Fruit fly (Drosophila melanogaster) whole organism, embryonic: ENCODE results near the gene CG15625.

Experiments used
- Antp ChIP-seq: fragments of 200-800 bp; sonication (Bioruptor generic); optimal IDR thresholded peaks from 3 replicates; lab custom pipeline; 2016; ENCODE audit warnings: missing biosample characterization, missing genetic modification characterization
- BEAF-32 ChIP-seq: fragments of 200-800 bp; sonication (Bioruptor generic); optimal IDR thresholded peaks from 3 replicates; lab custom pipeline; 2017; ENCODE audit warnings: missing biosample characterization, missing genetic modification characterization, mild to moderate bottlenecking, moderate library complexity, missing genetic modification reagents
- CG10267 ChIP-seq: fragments of 200-800 bp; sonication (Bioruptor generic); optimal IDR thresholded peaks from 2 replicates; lab custom pipeline; 2018; ENCODE audit warnings: missing biosample characterization, mild to moderate bottlenecking, missing genetic modification characterization, moderate library complexity
- CG10274 ChIP-seq: fragments of 200-800 bp; sonication (Bioruptor generic); optimal IDR thresholded peaks from 3 replicates; lab custom pipeline; 2017; ENCODE audit warnings: missing biosample characterization, mild to moderate bottlenecking, missing genetic modification characterization
- CG10462 ChIP-seq: fragments of 200-800 bp; sonication (Bioruptor generic); optimal IDR thresholded peaks from 2 replicates; lab custom pipeline; 2016; ENCODE audit warnings: missing biosample characterization, missing genetic modification characterization
- CG12104 ChIP-seq: fragments of 200-800 bp; sonication (Bioruptor generic); optimal IDR thresholded peaks from 3 replicates; lab custom pipeline; 2016; ENCODE audit warnings: missing biosample characterization, missing genetic modification characterization
- CG12155 ChIP-seq: fragments of 200-800 bp; sonication (Bioruptor generic); optimal IDR thresholded peaks from 3 replicates; lab custom pipeline; 2016; ENCODE audit warnings: missing biosample characterization, missing genetic modification characterization
- CG12391 ChIP-seq: fragments of 200-800 bp; sonication (Bioruptor generic); optimal IDR thresholded peaks from 3 replicates; lab custom pipeline; 2018; ENCODE audit warnings: missing biosample characterization, mild to moderate bottlenecking, missing genetic modification characterization, moderate library complexity
- CG13424 ChIP-seq: fragments of 200-800 bp; sonication (Bioruptor generic); optimal IDR thresholded peaks from 2 replicates; lab custom pipeline; 2019; ENCODE audit warnings: missing biosample characterization, mild to moderate bottlenecking, missing genetic modification characterization, moderate library complexity
- CG13775 ChIP-seq: fragments of 200-800 bp; sonication (Bioruptor generic); optimal IDR thresholded peaks from 3 replicates; lab custom pipeline; 2017; ENCODE audit warnings: missing biosample characterization, mild to moderate bottlenecking, missing genetic modification characterization
- CG14860 ChIP-seq: fragments of 200-800 bp; sonication (Bioruptor generic); IDR thresholded peaks from 3 replicates; pipeline ENCODE4 v1.3.6; 2022; ENCODE audit warnings: missing biosample characterization, missing genetic modification characterization; ENCODE audit not compliant: partially characterized antibody
- CG16779 ChIP-seq: fragments of 200-800 bp; sonication (Bioruptor generic); IDR thresholded peaks from 2 replicates; pipeline ENCODE4 v1.3.6; 2022; ENCODE audit warnings: missing biosample characterization, missing genetic modification characterization
- CG16815 ChIP-seq: fragments of 200-800 bp; sonication (Bioruptor generic); optimal IDR thresholded peaks from 3 replicates; lab custom pipeline; 2017; ENCODE audit warnings: missing biosample characterization, mild to moderate bottlenecking, missing genetic modification characterization
- CG17361 ChIP-seq: fragments of 200-800 bp; sonication (Bioruptor generic); IDR thresholded peaks from 3 replicates; pipeline ENCODE4 v1.3.6; 2022; ENCODE audit warnings: missing biosample characterization, missing genetic modification characterization
- CG17568 ChIP-seq: fragments of 200-800 bp; sonication (Bioruptor generic); optimal IDR thresholded peaks from 2 replicates; lab custom pipeline; 2018; ENCODE audit warnings: missing biosample characterization, mild to moderate bottlenecking, missing genetic modification characterization, moderate library complexity
- CG18619 ChIP-seq: fragments of 200-800 bp; sonication (Bioruptor generic); optimal IDR thresholded peaks from 3 replicates; lab custom pipeline; 2017; ENCODE audit warnings: missing biosample characterization, mild to moderate bottlenecking, missing genetic modification characterization
- CG2678 ChIP-seq: fragments of 200-800 bp; sonication (Bioruptor generic); optimal IDR thresholded peaks from 3 replicates; lab custom pipeline; 2019; ENCODE audit warnings: missing biosample characterization, mild to moderate bottlenecking, missing genetic modification characterization, moderate library complexity
- CG30431 ChIP-seq: fragments of 200-800 bp; sonication (Bioruptor generic); optimal IDR thresholded peaks from 2 replicates; lab custom pipeline; 2017; ENCODE audit warnings: missing biosample characterization, missing genetic modification characterization
- CG33557 ChIP-seq: fragments of 200-800 bp; sonication (Bioruptor generic); optimal IDR thresholded peaks from 2 replicates; lab custom pipeline; 2019; ENCODE audit warnings: missing biosample characterization, mild to moderate bottlenecking, missing genetic modification characterization, moderate library complexity
- CG7745 ChIP-seq: fragments of 200-800 bp; sonication (Bioruptor generic); optimal IDR thresholded peaks from 2 replicates; lab custom pipeline; 2018; ENCODE audit warnings: missing biosample characterization, mild to moderate bottlenecking, missing genetic modification characterization, moderate library complexity
- CG8359 ChIP-seq: fragments of 200-800 bp; sonication (Bioruptor generic); optimal IDR thresholded peaks from 2 replicates; lab custom pipeline; 2017; ENCODE audit warnings: missing biosample characterization, mild to moderate bottlenecking, missing genetic modification characterization, borderline replicate concordance
- CG9609 ChIP-seq: fragments of 200-800 bp; sonication (Bioruptor generic); optimal IDR thresholded peaks from 3 replicates; lab custom pipeline; 2016; ENCODE audit warnings: missing biosample characterization, missing genetic modification characterization
- D19B ChIP-seq: fragments of 200-800 bp; sonication (Bioruptor generic); optimal IDR thresholded peaks from 2 replicates; lab custom pipeline; 2017; ENCODE audit warnings: missing biosample characterization, mild to moderate bottlenecking, missing genetic modification characterization
- ERR ChIP-seq: fragments of 200-800 bp; sonication (Bioruptor generic); optimal IDR thresholded peaks from 2 replicates; lab custom pipeline; 2016; ENCODE audit warnings: missing biosample characterization, missing genetic modification characterization
- Hr39 ChIP-seq: fragments of >200 bp; optimal IDR thresholded peaks from 2 replicates; lab custom pipeline; 2017
- Hr51 ChIP-seq, 2 experiments: fragments of 200-800 bp; sonication (Bioruptor generic); optimal IDR thresholded peaks; 2 replicates in 1 of 2; 3 replicates in 1 of 2; lab custom pipeline; 2016 to 2018; ENCODE audit warnings: missing biosample characterization in 2 of 2, missing genetic modification characterization in 2 of 2, mild to moderate bottlenecking in 1 of 2, moderate library complexity in 1 of 2
- Meics ChIP-seq: fragments of 200-800 bp; sonication (Bioruptor generic); optimal IDR thresholded peaks from 2 replicates; lab custom pipeline; 2017; ENCODE audit warnings: missing biosample characterization, mild to moderate bottlenecking, missing genetic modification characterization
- Sin3A ChIP-seq: fragments of >200 bp; optimal IDR thresholded peaks from 2 replicates; lab custom pipeline; 2018
- Six4 ChIP-seq: fragments of 200-800 bp; sonication (Bioruptor generic); optimal IDR thresholded peaks from 2 replicates; lab custom pipeline; 2016; ENCODE audit warnings: missing biosample characterization, missing genetic modification characterization
- Sox100B ChIP-seq: fragments of 200-800 bp; sonication (Bioruptor generic); optimal IDR thresholded peaks from 3 replicates; lab custom pipeline; 2018; ENCODE audit warnings: missing biosample characterization, mild to moderate bottlenecking, missing genetic modification characterization
- Stat92E ChIP-seq, 3 experiments: fragments of >200 bp in 2 of 3; fragments of 200-800 bp in 1 of 3; sonication (Bioruptor generic) in 1 of 3; optimal IDR thresholded peaks; 2 replicates each; lab custom pipeline; 2017 to 2019; ENCODE audit warnings: missing biosample characterization in 3 of 3, missing genetic modification characterization in 3 of 3, mild to moderate bottlenecking in 1 of 3, moderate library complexity in 1 of 3
- Taf1 ChIP-seq: fragments of 200-800 bp; sonication (Bioruptor generic); IDR thresholded peaks from 2 replicates; pipeline ENCODE4 v1.3.6; 2022; ENCODE audit warnings: missing biosample characterization, missing genetic modification characterization
- YL-1 ChIP-seq: fragments of 200-800 bp; sonication (Bioruptor generic); optimal IDR thresholded peaks from 3 replicates; lab custom pipeline; 2017; ENCODE audit warnings: missing biosample characterization, mild to moderate bottlenecking, missing genetic modification characterization
- ab ChIP-seq: fragments of 200-800 bp; sonication (Bioruptor generic); optimal IDR thresholded peaks from 2 replicates; lab custom pipeline; 2016; ENCODE audit warnings: missing biosample characterization, missing genetic modification characterization
- ash1 ChIP-seq: fragments of 200-800 bp; sonication (Bioruptor generic); optimal IDR thresholded peaks from 2 replicates; lab custom pipeline; 2018; ENCODE audit warnings: missing biosample characterization, mild to moderate bottlenecking, missing genetic modification characterization
- dan ChIP-seq: fragments of 200-800 bp; sonication (Bioruptor generic); IDR thresholded peaks from 2 replicates; pipeline ENCODE4 v1.3.6; 2022; ENCODE audit warnings: missing biosample characterization, missing genetic modification characterization
- dmrt11E ChIP-seq: fragments of 200-800 bp; sonication (Bioruptor generic); optimal IDR thresholded peaks from 3 replicates; lab custom pipeline; 2018; ENCODE audit warnings: missing biosample characterization, mild to moderate bottlenecking, missing genetic modification characterization, moderate library complexity
- fd3F ChIP-seq: fragments of 200-800 bp; sonication (Bioruptor generic); optimal IDR thresholded peaks from 2 replicates; lab custom pipeline; 2018; ENCODE audit warnings: missing biosample characterization, mild to moderate bottlenecking, missing genetic modification characterization, moderate library complexity
- gcm2 ChIP-seq: fragments of 200-800 bp; sonication (Bioruptor generic); optimal IDR thresholded peaks from 2 replicates; lab custom pipeline; 2016; ENCODE audit warnings: missing biosample characterization, missing genetic modification characterization
- hbn ChIP-seq: fragments of 200-800 bp; sonication (Bioruptor generic); IDR thresholded peaks from 2 replicates; pipeline ENCODE4 v1.3.6; 2022; ENCODE audit warnings: missing biosample characterization, missing genetic modification characterization; ENCODE audit not compliant: partially characterized antibody
- lbe ChIP-seq: fragments of 200-800 bp; sonication (Bioruptor generic); optimal IDR thresholded peaks from 2 replicates; lab custom pipeline; 2016; ENCODE audit warnings: missing biosample characterization, mild to moderate bottlenecking, missing genetic modification characterization
- nau ChIP-seq: fragments of 200-800 bp; sonication (Bioruptor generic); optimal IDR thresholded peaks from 3 replicates; lab custom pipeline; 2017; ENCODE audit warnings: missing biosample characterization, mild to moderate bottlenecking, missing genetic modification characterization, missing genetic modification reagents
- pb ChIP-seq: fragments of 200-800 bp; sonication (Bioruptor generic); optimal IDR thresholded peaks from 3 replicates; lab custom pipeline; 2016; ENCODE audit warnings: missing biosample characterization, missing genetic modification characterization
- rib ChIP-seq: fragments of 200-800 bp; sonication (Bioruptor generic); IDR thresholded peaks from 2 replicates; pipeline ENCODE4 v1.3.6; 2022; ENCODE audit warnings: missing biosample characterization, missing genetic modification characterization
- sens-2 ChIP-seq: fragments of 200-800 bp; sonication (Bioruptor generic); IDR thresholded peaks from 2 replicates; pipeline ENCODE4 v1.3.6; 2022; ENCODE audit warnings: missing biosample characterization, missing genetic modification characterization
- tll ChIP-seq, 2 experiments: fragments of 200-800 bp in 1 of 2; fragments of >200 bp in 1 of 2; sonication (Bioruptor generic) in 1 of 2; optimal IDR thresholded peaks; 2 replicates each; lab custom pipeline; 2017 to 2019; ENCODE audit warnings: missing biosample characterization in 2 of 2, missing genetic modification characterization in 2 of 2, mild to moderate bottlenecking in 1 of 2, moderate library complexity in 1 of 2
- trem ChIP-seq: fragments of 200-800 bp; optimal IDR thresholded peaks from 3 replicates; lab custom pipeline; 2019; ENCODE audit warnings: missing biosample characterization, mild to moderate bottlenecking, missing genetic modification characterization, moderate library complexity
- vfl ChIP-seq: fragments of 200-800 bp; sonication (Bioruptor generic); optimal IDR thresholded peaks from 2 replicates; lab custom pipeline; 2016; ENCODE audit warnings: missing biosample characterization, missing genetic modification characterization
- vnd ChIP-seq: fragments of 200-800 bp; sonication (Bioruptor generic); IDR thresholded peaks from 3 replicates; pipeline ENCODE4 v1.3.6; 2022; ENCODE audit warnings: missing biosample characterization, missing genetic modification characterization; ENCODE audit not compliant: partially characterized antibody
- yki ChIP-seq: fragments of >200 bp; optimal IDR thresholded peaks from 3 replicates; lab custom pipeline; 2018
- zfh1 ChIP-seq: fragments of 200-800 bp; sonication (Bioruptor generic); IDR thresholded peaks from 3 replicates; pipeline ENCODE4 v1.3.6; 2022; ENCODE audit warnings: missing biosample characterization, missing genetic modification characterization

The CG15625 gene

DNA sequence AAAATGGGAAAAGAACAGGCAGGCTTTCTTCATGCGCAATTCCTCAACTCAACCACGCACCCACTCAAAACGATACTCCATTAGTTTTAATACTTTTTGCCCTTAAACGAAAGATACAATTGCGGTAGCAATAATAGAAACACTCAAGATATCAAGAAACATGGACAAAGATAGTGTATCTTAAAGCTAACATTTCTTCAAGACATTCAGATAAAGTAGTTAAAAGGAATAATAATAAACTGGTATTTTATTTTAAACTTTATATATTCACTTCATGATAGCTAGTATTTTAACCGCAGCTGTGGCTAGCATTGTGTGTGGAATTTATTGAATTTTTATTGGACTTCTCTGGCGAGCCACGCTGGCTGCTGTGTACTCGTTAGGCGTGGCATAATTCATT, 33.7 kb upstream of the CG15625 start (continued):
- TF ChIP-seq CG8359 (GFP tag; lab: Kevin White, UChicago) (peak; percentile 33), CG13775 (GFP tag; lab: Kevin White, UChicago) (no peak), yki (no peak), BEAF-32 (no peak), CG30431 (GFP tag; lab: Kevin White, UChicago) (no peak), CG10274 (GFP tag; lab: Kevin White, UChicago) (no peak), CG9609 (GFP tag; lab: Kevin White, UChicago) (no peak), pb (GFP tag; lab: Kevin White, UChicago) (no peak), CG2678 (tag; lab: Kevin White, UChicago) (peak; percentile 84), Taf1 (GFP tag; lab: Robert Waterston, UW) (no peak; the same call in 1 of the 2 replicates), nau (GFP tag; lab: Kevin White, UChicago) (peak; percentile 52), sens-2 (GFP tag; lab: Robert Waterston, UW) (peak; percentile 53; the same call in 1 of the 2 replicates), Hr39 (lab: Kevin White, UChicago) (no peak), trem (tag; lab: Kevin White, UChicago) (peak; percentile 67), Stat92E (GFP tag; optimal IDR thresholded peaks at IDR 0.05; lab: Kevin White, UChicago) (no peak), vfl (GFP tag; lab: Kevin White, UChicago) (no peak), D19B (no peak), CG33557 (GFP tag; lab: Kevin White, UChicago) (no peak), rib (GFP tag; lab: Robert Waterston, UW) (no peak), zfh1 (peak; percentile 44; the same call in 1 of the 3 replicates), CG12391 (tag; lab: Kevin White, UChicago) (peak; percentile 83), Sox100B (GFP tag; lab: Kevin White, UChicago) (peak; percentile 59), Six4 (peak; percentile 45), vnd (GFP tag; lab: Robert Waterston, UW) (no peak), ERR (GFP tag; lab: Kevin White, UChicago) (no peak), CG17361 (GFP tag; lab: Robert Waterston, UW) (peak; percentile 80), CG16779 (GFP tag; lab: Robert Waterston, UW) (no peak), lbe (GFP tag; lab: Kevin White, UChicago) (no peak), CG12104 (GFP tag; lab: Kevin White, UChicago) (no peak), CG16815 (GFP tag; lab: Kevin White, UChicago) (peak; percentile 43), Sin3A (lab: Kevin White, UChicago) (no peak), CG10267 (tag; lab: Kevin White, UChicago) (peak; percentile 72), CG14860 (GFP tag; lab: Robert Waterston, UW) (no peak), dan (no peak), ab (no peak), CG7745 (tag; lab: Kevin White, UChicago) (no peak), dmrt11E (tag; lab: Kevin White, UChicago) (peak; percentile 66), CG13424 (tag; lab: Kevin White, UChicago) (peak; percentile 76), tll (GFP tag; optimal IDR thresholded peaks at IDR 0.05; lab: Kevin White, UChicago) (no peak), fd3F (peak; percentile 9), hbn (no peak), YL-1 (no peak), Antp (GFP tag; lab: Kevin White, UChicago) (no peak), CG12155 (GFP tag; lab: Kevin White, UChicago) (no peak), CG10462 (no peak), ash1 (GFP tag; lab: Kevin White, UChicago) (no peak), gcm2 (GFP tag; lab: Kevin White, UChicago) (no peak), CG17568 (GFP tag; lab: Kevin White, UChicago) (peak; percentile 56), CG18619 (GFP tag; lab: Kevin White, UChicago) (peak; percentile 5), Meics (GFP tag; lab: Kevin White, UChicago) (peak; percentile 66), Hr51 (GFP tag; optimal IDR thresholded peaks at IDR 0.05; lab: Kevin White, UChicago) (peak in 1 of 2 experiments; percentile 78)
